Worm (Caenorhabditis elegans) whole organism, L1 larva: ENCODE results near the gene degl-1.

Experiments used
- lin-35 ChIP-seq, 2 experiments: fragments of 150-350 bp; optimal IDR thresholded peaks; 2 replicates each; lab custom pipeline; 2014; ENCODE audit warnings: missing biosample characterization in 2 of 2, missing genetic modification characterization in 2 of 2, missing genetic modification reagents in 2 of 2
- nhr-19 ChIP-seq: fragments of 200-800 bp; sonication (Bioruptor generic); conservative IDR thresholded peaks from 2 replicates; pipeline ENCODE4 v1.3.6; 2022; ENCODE audit warnings: missing genetic modification characterization, missing compliant biosample characterization
- rnt-1 ChIP-seq: sonication (generic microtip); optimal IDR thresholded peaks from 2 replicates; lab custom pipeline; 2016; ENCODE audit warnings: mild to moderate bottlenecking, missing genetic modification characterization, moderate library complexity, missing compliant biosample characterization

DNA sequence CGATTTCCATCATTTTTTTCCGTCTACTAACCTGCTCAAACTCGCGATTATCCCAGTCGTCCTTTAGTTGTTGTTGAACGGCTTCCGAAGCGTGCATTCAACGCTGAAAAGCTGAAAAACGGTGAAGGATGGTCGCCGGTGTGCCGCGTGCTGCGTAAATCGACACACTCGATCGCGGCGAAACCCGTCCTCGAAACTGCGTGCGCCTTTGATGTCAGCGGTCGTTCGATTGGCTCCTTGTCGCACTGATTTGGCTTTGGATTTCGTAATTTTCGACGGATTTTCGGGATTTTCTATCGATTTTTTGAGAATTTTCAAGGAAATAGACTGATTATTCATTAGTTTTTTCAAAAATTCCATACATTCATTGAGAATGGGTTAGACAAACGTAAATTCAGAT lies 26.1 kb upstream of the degl-1 start, which contains the start of the genes Y57G11C.1147 and nuo-3:
- peak; percentile 38 to 60 for TF ChIP-seq lin-35 (GFP tag; optimal IDR thresholded peaks at IDR 0.05; lab: Kevin White, UChicago)
- no peak for TF ChIP-seq nhr-19 (GFP tag; lab: Robert Waterston, UW)
- TF ChIP-seq rnt-1 (tag; lab: Kevin White, UChicago): no peak
